Worm (Caenorhabditis elegans) whole organism, young adult: ENCODE measurements around the gene lec-11.
A peak's percentile ranks its signal among the peaks of the same experiment; 100 is the strongest.

ENCODE experiments used
- B0019.2 ChIP-seq: fragments of 200-800 bp; sonication (Bioruptor generic); conservative IDR thresholded peaks from 2 replicates; pipeline ENCODE4 v1.3.6; 2022; ENCODE audit warnings: missing genetic modification reagents, missing genetic modification characterization, missing compliant biosample characterization
- B0336.3 ChIP-seq: fragments of 200-800 bp; sonication (Bioruptor generic); IDR thresholded peaks from 2 replicates; pipeline ENCODE4 v1.3.6; 2022; ENCODE audit warnings: missing genetic modification characterization, missing compliant biosample characterization
- C06A6.2 ChIP-seq: fragments of 200-800 bp; sonication (Bioruptor generic); conservative IDR thresholded peaks from 2 replicates; pipeline ENCODE4 v1.3.6; 2022; ENCODE audit warnings: missing genetic modification characterization, missing compliant biosample characterization
- D2030.7 ChIP-seq: fragments of 200-800 bp; sonication (Bioruptor generic); IDR thresholded peaks from 2 replicates; pipeline ENCODE4 v1.3.6; 2022; ENCODE audit warnings: missing genetic modification reagents, missing genetic modification characterization, missing compliant biosample characterization
- F57C9.4 ChIP-seq: sonication (generic microtip); optimal IDR thresholded peaks from 2 replicates; lab custom pipeline; 2017; ENCODE audit warnings: mild to moderate bottlenecking, missing genetic modification characterization, missing compliant biosample characterization
- K12H6.12 ChIP-seq: fragments of 200-800 bp; sonication (Bioruptor generic); optimal IDR thresholded peaks from 2 replicates; lab custom pipeline; 2018; ENCODE audit warnings: mild to moderate bottlenecking, missing genetic modification characterization, missing compliant biosample characterization
- Y53F4B.3 ChIP-seq: fragments of 200-800 bp; sonication (Bioruptor generic); IDR thresholded peaks from 2 replicates; pipeline ENCODE4 v1.3.6; 2022; ENCODE audit warnings: missing genetic modification reagents, missing genetic modification characterization, missing compliant biosample characterization
- Y95B8A.8 ChIP-seq: fragments of 200-800 bp; sonication (Bioruptor generic); IDR thresholded peaks from 2 replicates; pipeline ENCODE4 v1.3.6; 2022; ENCODE audit warnings: missing genetic modification reagents, missing genetic modification characterization, missing compliant biosample characterization
- ZK185.1 ChIP-seq: sonication (generic microtip); optimal IDR thresholded peaks from 2 replicates; lab custom pipeline; 2016; ENCODE audit warnings: mild to moderate bottlenecking, missing genetic modification characterization, missing compliant biosample characterization; ENCODE audit not compliant: poor library complexity, severe bottlenecking
- ama-1 ChIP-seq, 3 experiments: fragments of 150-350 bp in 1 of 3; sonication (generic microtip) in 2 of 3; optimal IDR thresholded peaks; 2 replicates each; lab custom pipeline; 2014 to 2018; ENCODE audit warnings: missing biosample characterization in 2 of 3, missing genetic modification characterization in 2 of 3, missing genetic modification reagents in 2 of 3
- aptf-2 ChIP-seq: fragments of 200-800 bp; sonication (Bioruptor generic); conservative IDR thresholded peaks from 2 replicates; pipeline ENCODE4 v1.3.6; 2022; ENCODE audit warnings: missing genetic modification reagents, missing genetic modification characterization, missing compliant biosample characterization
- aptf-3 ChIP-seq: fragments of 200-800 bp; sonication (Bioruptor generic); IDR thresholded peaks from 2 replicates; pipeline ENCODE4 v1.3.6; 2022; ENCODE audit warnings: missing genetic modification characterization, missing compliant biosample characterization
- atf-7 ChIP-seq: sonication (generic microtip); optimal IDR thresholded peaks from 2 replicates; lab custom pipeline; 2017; ENCODE audit warnings: mild to moderate bottlenecking, missing genetic modification characterization, missing compliant biosample characterization
- attf-3 ChIP-seq: fragments of 200-800 bp; sonication (Bioruptor generic); conservative IDR thresholded peaks from 2 replicates; pipeline ENCODE4 v1.3.6; 2022; ENCODE audit warnings: missing genetic modification reagents, missing genetic modification characterization, missing compliant biosample characterization
- attf-5 ChIP-seq: fragments of 200-800 bp; sonication (Bioruptor generic); optimal IDR thresholded peaks from 2 replicates; lab custom pipeline; 2018; ENCODE audit warnings: mild to moderate bottlenecking, missing genetic modification characterization, missing compliant biosample characterization
- bed-2 ChIP-seq: fragments of 200-800 bp; sonication (Bioruptor generic); IDR thresholded peaks from 2 replicates; pipeline ENCODE4 v1.3.6; 2022; ENCODE audit warnings: missing genetic modification reagents, missing genetic modification characterization, missing compliant biosample characterization
- cebp-1 ChIP-seq, 2 experiments: fragments of 200-800 bp in 1 of 2; sonication (Bioruptor generic) in 1 of 2; sonication (generic microtip) in 1 of 2; IDR thresholded peaks in 1 of 2; optimal IDR thresholded peaks in 1 of 2; 2 replicates each; pipeline versions ENCODE4 v1.3.6 to Lab custom; 2017 to 2022; ENCODE audit warnings: missing compliant biosample characterization in 2 of 2, missing genetic modification characterization in 2 of 2, mild to moderate bottlenecking in 1 of 2, missing genetic modification reagents in 1 of 2, moderate library complexity in 1 of 2
- cebp-2 ChIP-seq: fragments of 200-800 bp; sonication (Bioruptor generic); IDR thresholded peaks from 2 replicates; pipeline ENCODE4 v1.3.6; 2022; ENCODE audit warnings: missing genetic modification characterization, missing compliant biosample characterization
- ceh-40 ChIP-seq: fragments of 200-800 bp; sonication (Bioruptor generic); IDR thresholded peaks from 2 replicates; pipeline ENCODE4 v1.3.6; 2022; ENCODE audit warnings: missing genetic modification characterization, missing compliant biosample characterization
- ceh-79 ChIP-seq: sonication (generic microtip); optimal IDR thresholded peaks from 2 replicates; lab custom pipeline; 2017; ENCODE audit warnings: mild to moderate bottlenecking, missing genetic modification characterization, missing compliant biosample characterization
- chd-7 ChIP-seq: sonication (generic microtip); optimal IDR thresholded peaks from 2 replicates; lab custom pipeline; 2016; ENCODE audit warnings: mild to moderate bottlenecking, missing genetic modification characterization, moderate library complexity, missing compliant biosample characterization
- die-1 ChIP-seq: sonication (generic microtip); optimal IDR thresholded peaks from 2 replicates; lab custom pipeline; 2016; ENCODE audit warnings: missing genotype, mild to moderate bottlenecking, missing genetic modification characterization, missing compliant biosample characterization
- dox-1 ChIP-seq: fragments of 200-800 bp; sonication (Bioruptor generic); IDR thresholded peaks from 2 replicates; pipeline ENCODE4 v1.3.6; 2022; ENCODE audit warnings: missing genetic modification reagents, missing genetic modification characterization, missing compliant biosample characterization
- dpff-1 ChIP-seq: sonication (generic microtip); optimal IDR thresholded peaks from 2 replicates; lab custom pipeline; 2017; ENCODE audit warnings: mild to moderate bottlenecking, missing genetic modification characterization, missing compliant biosample characterization
- egl-18 ChIP-seq: fragments of 200-800 bp; sonication (Bioruptor generic); IDR thresholded peaks from 2 replicates; pipeline ENCODE4 v1.3.6; 2022; ENCODE audit warnings: missing genetic modification reagents, missing genetic modification characterization, missing compliant biosample characterization
- hmg-1.2 ChIP-seq: fragments of 200-800 bp; sonication (Bioruptor generic); IDR thresholded peaks from 2 replicates; pipeline ENCODE4 v1.3.6; 2022; ENCODE audit warnings: missing genetic modification reagents, missing genetic modification characterization, missing compliant biosample characterization
- hrde-1 ChIP-seq: sonication (generic microtip); optimal IDR thresholded peaks from 2 replicates; lab custom pipeline; 2016; ENCODE audit warnings: missing genetic modification characterization, mild to moderate bottlenecking, missing compliant biosample characterization, moderate library complexity, missing genotype, missing genetic modification reagents, borderline replicate concordance
- let-526 ChIP-seq: fragments of 200-800 bp; sonication (Bioruptor generic); IDR thresholded peaks from 2 replicates; pipeline ENCODE4 v1.3.6; 2022; ENCODE audit warnings: missing genetic modification reagents, missing genetic modification characterization, missing compliant biosample characterization
- let-607 ChIP-seq, 2 experiments: fragments of 200-800 bp in 1 of 2; sonication (Bioruptor generic) in 1 of 2; sonication (generic microtip) in 1 of 2; optimal IDR thresholded peaks; 2 replicates each; lab custom pipeline; 2016 to 2018; ENCODE audit warnings: mild to moderate bottlenecking in 2 of 2, missing compliant biosample characterization in 2 of 2, missing genetic modification characterization in 2 of 2, moderate library complexity in 2 of 2, missing genotype in 1 of 2
- lin-35 ChIP-seq, 3 experiments: fragments of 150-350 bp in 2 of 3; sonication (generic microtip) in 1 of 3; optimal IDR thresholded peaks; 2 replicates each; lab custom pipeline; 2014 to 2018; ENCODE audit warnings: missing biosample characterization in 3 of 3, missing genetic modification characterization in 3 of 3, missing genetic modification reagents in 3 of 3
- lir-1 ChIP-seq: fragments of 200-800 bp; sonication (Bioruptor generic); conservative IDR thresholded peaks from 2 replicates; pipeline ENCODE4 v1.3.6; 2022; ENCODE audit warnings: missing genetic modification reagents, missing genetic modification characterization, missing compliant biosample characterization
- lsl-1 ChIP-seq: fragments of 200-800 bp; sonication (Bioruptor generic); optimal IDR thresholded peaks from 2 replicates; lab custom pipeline; 2018; ENCODE audit warnings: mild to moderate bottlenecking, missing genetic modification characterization, moderate library complexity, missing compliant biosample characterization
- lsy-27 ChIP-seq: sonication (generic microtip); optimal IDR thresholded peaks from 2 replicates; lab custom pipeline; 2017; ENCODE audit warnings: missing genetic modification characterization, mild to moderate bottlenecking, missing compliant biosample characterization, antibody characterized with exemption, missing genotype, borderline replicate concordance; ENCODE audit not compliant: insufficient read depth
- madf-3 ChIP-seq: fragments of 200-800 bp; sonication (Bioruptor generic); IDR thresholded peaks from 2 replicates; pipeline ENCODE4 v1.3.6; 2022; ENCODE audit warnings: missing genetic modification reagents, missing genetic modification characterization, missing compliant biosample characterization
- madf-6 ChIP-seq: fragments of 200-800 bp; sonication (Bioruptor generic); IDR thresholded peaks from 2 replicates; pipeline ENCODE4 v1.3.6; 2022; ENCODE audit warnings: missing genetic modification reagents, missing genetic modification characterization, missing compliant biosample characterization
- mel-28 ChIP-seq: sonication (generic microtip); optimal IDR thresholded peaks from 2 replicates; lab custom pipeline; 2016; ENCODE audit warnings: borderline replicate concordance, mild to moderate bottlenecking, missing genetic modification characterization, missing compliant biosample characterization
- nfya-2 ChIP-seq: fragments of 200-800 bp; sonication (Bioruptor generic); IDR thresholded peaks from 2 replicates; pipeline ENCODE4 v1.3.6; 2022; ENCODE audit warnings: missing genetic modification reagents, missing genetic modification characterization, missing compliant biosample characterization
- nhr-80 ChIP-seq: sonication (generic microtip); optimal IDR thresholded peaks from 2 replicates; lab custom pipeline; 2016; ENCODE audit warnings: missing genetic modification characterization, missing compliant biosample characterization
- rcor-1 ChIP-seq: fragments of 200-800 bp; sonication (Bioruptor generic); IDR thresholded peaks from 2 replicates; pipeline ENCODE4 v1.3.6; 2022; ENCODE audit warnings: missing genetic modification reagents, missing genetic modification characterization, missing compliant biosample characterization
- zim-3 ChIP-seq: sonication (generic microtip); optimal IDR thresholded peaks from 2 replicates; lab custom pipeline; 2017; ENCODE audit warnings: mild to moderate bottlenecking, missing genetic modification characterization, moderate library complexity, missing compliant biosample characterization
- ztf-22 ChIP-seq: fragments of 200-800 bp; sonication (Bioruptor generic); optimal IDR thresholded peaks from 2 replicates; lab custom pipeline; 2018; ENCODE audit warnings: mild to moderate bottlenecking, missing genetic modification characterization, moderate library complexity, missing compliant biosample characterization
- ztf-28 ChIP-seq: fragments of 200-800 bp; sonication (Bioruptor generic); IDR thresholded peaks from 2 replicates; pipeline ENCODE4 v1.3.6; 2022; ENCODE audit warnings: missing genetic modification reagents, missing genetic modification characterization, missing compliant biosample characterization
- ztf-3 ChIP-seq: fragments of 200-800 bp; sonication (Bioruptor generic); optimal IDR thresholded peaks from 2 replicates; lab custom pipeline; 2018; ENCODE audit warnings: mild to moderate bottlenecking, missing genetic modification characterization, missing compliant biosample characterization
- ztf-6 ChIP-seq: fragments of 200-800 bp; sonication (Bioruptor generic); IDR thresholded peaks from 2 replicates; pipeline ENCODE4 v1.3.6; 2022; ENCODE audit warnings: missing genetic modification reagents, missing genetic modification characterization, missing compliant biosample characterization

The lec-11 gene

DNA sequence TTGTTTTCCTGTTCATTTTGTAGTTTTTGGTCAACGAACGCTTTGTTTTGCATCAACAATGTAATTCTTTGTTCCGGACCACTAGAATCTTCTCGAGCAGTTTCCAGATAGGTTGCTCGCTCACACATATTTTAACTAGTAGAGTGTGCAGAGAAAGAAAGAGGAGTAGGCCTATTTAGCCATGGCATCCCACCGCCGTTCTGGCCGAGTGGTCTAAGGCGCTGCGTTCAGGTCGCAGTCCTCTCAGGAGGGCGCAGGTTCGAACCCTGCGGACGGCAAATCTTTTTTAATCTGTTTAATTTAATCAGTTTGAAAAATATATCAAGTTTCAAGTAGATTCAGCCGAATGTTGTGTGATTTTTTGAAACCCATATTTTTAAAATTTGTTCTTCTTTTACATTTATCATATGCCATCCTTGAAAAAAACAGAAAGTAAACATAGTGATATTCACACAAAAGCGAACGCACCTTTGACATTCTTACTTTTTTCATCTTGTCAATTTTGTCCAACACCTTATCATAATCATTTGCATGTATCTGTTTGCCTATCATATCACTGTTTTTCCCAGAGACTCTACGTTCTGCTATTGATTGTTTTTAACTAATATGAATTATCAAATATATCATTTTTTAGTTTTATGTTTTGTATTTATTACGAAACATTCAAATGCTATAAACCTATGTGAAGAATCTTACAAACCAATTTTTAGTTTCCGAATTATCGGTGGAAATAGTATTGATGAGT is 33.2 kb downstream of the lec-11 start, which contains the start of gene try-3 (continued):
- no peak; the same call in 1 of the 2 replicates for TF ChIP-seq attf-3 (GFP tag; lab: Robert Waterston, UW)
- TF ChIP-seq nhr-80 (tag; lab: Kevin White, UChicago), result peak; percentile 41
- TF ChIP-seq ceh-79 (tag; lab: Kevin White, UChicago), result peak; percentile 17
- no peak for TF ChIP-seq zim-3 (tag; lab: Kevin White, UChicago)
- TF ChIP-seq mel-28 (tag; lab: Kevin White, UChicago), result peak; percentile 42
- TF ChIP-seq dox-1 (GFP tag; lab: Robert Waterston, UW), result peak; percentile 90
- peak; percentile 47; the same call in 1 of the 2 replicates for TF ChIP-seq lir-1
- peak in 1 of 2 experiments; percentile 42 for TF ChIP-seq let-607 (tag; optimal IDR thresholded peaks at IDR 0.05; lab: Kevin White, UChicago)
- 0 out of 2 replicates have a peak, but pooled peaks have one; percentile 66 for TF ChIP-seq ztf-6
- peak; percentile 55; the same call in 1 of the 2 replicates for TF ChIP-seq C06A6.2 (GFP tag; lab: Robert Waterston, UW)
- peak; percentile 50; the same call in 1 of the 2 replicates for TF ChIP-seq B0019.2 (GFP tag; lab: Robert Waterston, UW)
- peak; percentile 81 for TF ChIP-seq B0336.3 (GFP tag; lab: Robert Waterston, UW)
- peak in 1 of 3 experiments; percentile 78 for TF ChIP-seq lin-35 (GFP tag; optimal IDR thresholded peaks at IDR 0.05; lab: Kevin White, UChicago)
- no peak for TF ChIP-seq ama-1 (optimal IDR thresholded peaks at IDR 0.05; lab: Kevin White, UChicago)
- peak in 1 of 2 experiments; percentile 61 for TF ChIP-seq ama-1 (GFP tag; optimal IDR thresholded peaks at IDR 0.05; lab: Kevin White, UChicago)
- peak; percentile 79; the same call in 1 of the 2 replicates for TF ChIP-seq cebp-2 (GFP tag; lab: Robert Waterston, UW)
- peak; percentile 78; the same call in 1 of the 2 replicates for TF ChIP-seq madf-3 (GFP tag; lab: Robert Waterston, UW)
- peak; percentile 55 for TF ChIP-seq atf-7 (tag; lab: Kevin White, UChicago)
- peak; percentile 50 for TF ChIP-seq dpff-1 (tag; lab: Kevin White, UChicago)
- no peak for TF ChIP-seq egl-18
- peak; percentile 81 for TF ChIP-seq die-1 (tag; lab: Kevin White, UChicago)
- TF ChIP-seq lsl-1 (GFP tag; lab: Kevin White, UChicago), result peak; percentile 32
- peak; percentile 45 for TF ChIP-seq chd-7
- TF ChIP-seq Y95B8A.8 (GFP tag; lab: Robert Waterston, UW), result peak; percentile 63; the same call in 1 of the 2 replicates
- TF ChIP-seq ceh-40, result 0 out of 2 replicates have a peak, but pooled peaks have one; percentile 44
- TF ChIP-seq ZK185.1 (tag; lab: Kevin White, UChicago), result peak; percentile 74
- TF ChIP-seq hmg-1.2 (GFP tag; lab: Robert Waterston, UW), result peak; percentile 70
- TF ChIP-seq attf-5 (GFP tag; lab: Kevin White, UChicago), result peak; percentile 54
- peak; percentile 67 for TF ChIP-seq D2030.7 (GFP tag; lab: Robert Waterston, UW)
- TF ChIP-seq bed-2 (GFP tag; lab: Robert Waterston, UW), result 0 out of 2 replicates have a peak, but pooled peaks have one; percentile 55
- no peak for TF ChIP-seq lsy-27 (tag; lab: Kevin White, UChicago)
- TF ChIP-seq ztf-22, result no peak
- TF ChIP-seq cebp-1 (GFP tag; IDR thresholded peaks at IDR 0.05; lab: Robert Waterston, UW), result peak; percentile 57
- TF ChIP-seq cebp-1 (tag; optimal IDR thresholded peaks at IDR 0.05; lab: Kevin White, UChicago), result peak; percentile 73
- TF ChIP-seq F57C9.4 (tag; lab: Kevin White, UChicago), result peak; percentile 42
- TF ChIP-seq aptf-3 (GFP tag; lab: Robert Waterston, UW), result 0 out of 2 replicates have a peak, but pooled peaks have one; percentile 18
- TF ChIP-seq let-526, result 0 out of 2 replicates have a peak, but pooled peaks have one; percentile 8
- no peak for TF ChIP-seq hrde-1 (tag; lab: Kevin White, UChicago)
- TF ChIP-seq Y53F4B.3 (GFP tag; lab: Robert Waterston, UW), result no peak
- no peak for TF ChIP-seq aptf-2 (GFP tag; lab: Robert Waterston, UW)
- TF ChIP-seq K12H6.12 (tag; lab: Kevin White, UChicago), result peak; percentile 82
- no peak for TF ChIP-seq nfya-2 (GFP tag; lab: Robert Waterston, UW)
- TF ChIP-seq ztf-3 (GFP tag; lab: Kevin White, UChicago), result peak; percentile 18
- TF ChIP-seq madf-6 (GFP tag; lab: Robert Waterston, UW), result peak; percentile 73
- peak; percentile 68 for TF ChIP-seq rcor-1
- TF ChIP-seq ztf-28 (GFP tag; lab: Robert Waterston, UW), result 0 out of 2 replicates have a peak, but pooled peaks have one; percentile 48
